Worm (Caenorhabditis elegans): ENCODE measurements around the gene fbxa-154.

Gene fbxa-154

DNA sequence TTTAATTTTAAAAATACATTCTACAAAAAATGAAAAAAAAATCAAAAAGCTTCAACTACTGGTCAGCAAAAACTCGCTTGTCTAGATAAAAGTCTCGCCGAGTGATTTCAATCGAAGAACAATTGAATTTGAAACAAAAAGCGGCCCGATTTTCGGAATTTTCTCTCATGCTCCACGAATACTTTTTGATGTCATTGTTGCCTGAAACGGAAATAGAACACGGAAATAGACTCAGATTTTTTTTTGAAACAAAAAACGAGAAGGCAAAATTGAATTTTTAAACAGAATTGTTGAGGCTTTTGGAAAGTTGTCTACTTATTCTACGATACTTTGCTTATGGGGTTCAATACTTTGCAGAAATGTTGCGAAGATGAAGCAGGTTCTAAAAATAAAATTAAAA lies 41.5 kb downstream of the fbxa-154 start:
- TF ChIP-seq unc-62 (GFP tag; optimal IDR thresholded peaks at IDR 0.05 in 1 of 2) (peak in 1 of 2 experiments; percentile 30), unc-62 (tag; optimal IDR thresholded peaks at IDR 0.05) (no peak), aha-1 (tag) (no peak), fkh-10 (GFP tag; optimal IDR thresholded peaks at IDR 0.05) (peak; percentile 74)

DNA sequence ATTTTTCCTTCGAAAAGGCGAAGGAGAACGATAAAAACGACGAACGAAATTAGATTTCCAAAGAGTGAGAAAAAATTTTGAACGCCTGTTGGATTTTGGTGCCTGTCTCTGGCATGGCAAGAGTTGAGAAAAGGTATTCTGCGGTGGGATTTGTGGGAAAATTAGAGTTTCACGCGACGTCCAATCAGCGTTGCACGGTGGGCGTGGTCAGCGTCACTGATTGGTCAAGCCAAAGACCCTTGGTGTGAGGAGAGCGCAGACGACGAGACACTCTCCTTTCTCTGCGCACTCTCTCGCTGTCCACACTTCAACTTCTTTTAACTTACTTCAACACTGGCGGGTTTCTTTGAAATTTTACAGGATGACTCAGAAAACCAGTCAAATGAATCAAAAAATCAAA lies 42.4 kb downstream of the fbxa-154 start:
- TF ChIP-seq nhr-28 (tag; optimal IDR thresholded peaks at IDR 0.05), result no peak
- TF ChIP-seq ceh-62 (tag; optimal IDR thresholded peaks at IDR 0.05), result no peak
- TF ChIP-seq madf-5 (GFP tag; IDR thresholded peaks at IDR 0.05), result no peak
- TF ChIP-seq Y5F2A.4 (GFP tag; optimal IDR thresholded peaks at IDR 0.05), result no peak
- TF ChIP-seq zip-2 (tag; optimal IDR thresholded peaks at IDR 0.05), result no peak
- no peak for TF ChIP-seq aly-2 (tag; optimal IDR thresholded peaks at IDR 0.05)
- no peak for TF ChIP-seq mxl-3 (GFP tag; optimal IDR thresholded peaks at IDR 0.05)
- TF ChIP-seq lin-39 (tag; optimal IDR thresholded peaks at IDR 0.05), result no peak

ce11 chrV:15559729-15560128 lies 45.2 kb downstream of the fbxa-154 start:
- TF ChIP-seq aha-1 (tag) (peak; percentile 56), unc-62 (GFP tag; optimal IDR thresholded peaks at IDR 0.05 in 1 of 2) (peak in 1 of 2 experiments; percentile 81), unc-62 (tag; optimal IDR thresholded peaks at IDR 0.05) (no peak), nhr-28 (tag; optimal IDR thresholded peaks at IDR 0.05) (no peak)

DNA sequence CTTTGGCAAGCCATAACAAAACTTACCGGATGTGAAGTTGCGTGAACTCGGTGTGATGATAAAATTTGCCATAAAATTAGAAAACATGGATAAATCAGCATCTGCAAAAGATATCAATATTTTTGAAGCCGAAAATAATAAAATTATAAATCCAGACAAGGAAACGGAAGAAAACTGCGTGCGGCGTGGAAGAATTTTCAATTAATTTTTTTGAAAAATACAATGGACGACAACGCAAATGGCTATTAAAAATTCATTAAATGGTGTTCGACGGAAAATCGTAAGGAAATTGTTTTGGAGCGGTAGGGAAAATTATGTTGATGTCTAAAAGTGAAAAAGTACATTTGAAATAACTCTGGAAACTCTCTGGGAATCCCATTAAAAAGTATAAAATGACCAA lies 45.9 kb downstream of the fbxa-154 start, which contains the start of gene acr-18:
TSS of gene acr-18 (minus strand) at position 101 of the 400 bp plus-strand sequence.
- TF ChIP-seq ztf-11 (tag; optimal IDR thresholded peaks at IDR 0.05), result no peak
- no peak for TF ChIP-seq zip-2 (tag; optimal IDR thresholded peaks at IDR 0.05)
- TF ChIP-seq ctbp-1 (GFP tag; IDR thresholded peaks at IDR 0.05), result no peak
- TF ChIP-seq ceh-44 (GFP tag; IDR thresholded peaks at IDR 0.05), result no peak
- TF ChIP-seq hif-1 (tag; optimal IDR thresholded peaks at IDR 0.05), result no peak
- TF ChIP-seq ZK546.5 (tag; optimal IDR thresholded peaks at IDR 0.05), result no peak
- TF ChIP-seq F44E2.7 (GFP tag; IDR thresholded peaks at IDR 0.05), result no peak
- TF ChIP-seq attf-4 (tag; optimal IDR thresholded peaks at IDR 0.05), result no peak
- TF ChIP-seq sdz-12 (GFP tag; optimal IDR thresholded peaks at IDR 0.05), result no peak
- no peak for TF ChIP-seq fkh-10 (GFP tag; optimal IDR thresholded peaks at IDR 0.05)
- no peak for TF ChIP-seq mes-2 (tag; optimal IDR thresholded peaks at IDR 0.05; ENCODE audit: poor library complexity, severe bottlenecking)

ce11 chrV:15553869-15554268 lies 51.1 kb downstream of the fbxa-154 start:
- 0 out of 2 replicates have a peak, but pooled peaks have one; percentile 19 for TF ChIP-seq lin-1 (GFP tag; IDR thresholded peaks at IDR 0.05)
- peak; percentile 68 for TF ChIP-seq mes-2 (tag; optimal IDR thresholded peaks at IDR 0.05; ENCODE audit: poor library complexity, severe bottlenecking)
- peak; percentile 39; the same call in 1 of the 2 replicates for TF ChIP-seq pha-4 (GFP tag; IDR thresholded peaks at IDR 0.05)
- TF ChIP-seq pha-4 (tag; optimal IDR thresholded peaks at IDR 0.05), result no peak
- no peak for TF ChIP-seq lir-3 (tag; optimal IDR thresholded peaks at IDR 0.05)
- TF ChIP-seq saeg-2 (GFP tag; IDR thresholded peaks at IDR 0.05), result no peak
- TF ChIP-seq T20F7.1 (GFP tag; optimal IDR thresholded peaks at IDR 0.05), result no peak
- TF ChIP-seq snpc-1.2 (GFP tag; IDR thresholded peaks at IDR 0.05), result peak; percentile 72; the same call in 1 of the 2 replicates
- TF ChIP-seq D1046.2 (GFP tag; IDR thresholded peaks at IDR 0.05), result peak; percentile 59; the same call in 1 of the 2 replicates
- peak; percentile 63 for TF ChIP-seq arid-1 (GFP tag; conservative IDR thresholded peaks at IDR 0.05)
- peak; percentile 56 for TF ChIP-seq T26A8.4 (GFP tag; IDR thresholded peaks at IDR 0.05)
- no peak for TF ChIP-seq hif-1 (tag; optimal IDR thresholded peaks at IDR 0.05)
- TF ChIP-seq zag-1 (tag; optimal IDR thresholded peaks at IDR 0.05), result no peak
- peak; percentile 11 for TF ChIP-seq hlh-11 (tag; optimal IDR thresholded peaks at IDR 0.05)
- TF ChIP-seq vab-7 (GFP tag; IDR thresholded peaks at IDR 0.05), result 0 out of 2 replicates have a peak, but pooled peaks have one; percentile 37
- peak; percentile 28 for TF ChIP-seq mep-1 (tag; optimal IDR thresholded peaks at IDR 0.05)
- no peak for TF ChIP-seq F10B5.3 (tag; optimal IDR thresholded peaks at IDR 0.05)
- no peak for TF ChIP-seq cey-2 (tag; optimal IDR thresholded peaks at IDR 0.05; ENCODE audit: borderline replicate concordance, insufficient read depth)
- TF ChIP-seq unc-62 (GFP tag; optimal IDR thresholded peaks at IDR 0.05 in 1 of 2), result peak in 1 of 2 experiments; percentile 96
- no peak for TF ChIP-seq unc-62 (tag; optimal IDR thresholded peaks at IDR 0.05)
- TF ChIP-seq nhr-6 (tag; optimal IDR thresholded peaks at IDR 0.05), result peak; percentile 57
- TF ChIP-seq dmd-8 (GFP tag; IDR thresholded peaks at IDR 0.05), result peak; percentile 48; the same call in 1 of the 2 replicates
- 0 out of 2 replicates have a peak, but pooled peaks have one; percentile 9 for TF ChIP-seq nhr-42 (GFP tag; IDR thresholded peaks at IDR 0.05)
- TF ChIP-seq nhr-77 (tag; optimal IDR thresholded peaks at IDR 0.05), result peak; percentile 15
- peak; percentile 22 for TF ChIP-seq spr-1 (tag; optimal IDR thresholded peaks at IDR 0.05)
- peak; percentile 35; the same call in 1 of the 2 replicates for TF ChIP-seq ctbp-1 (GFP tag; IDR thresholded peaks at IDR 0.05)
- peak; percentile 44 for TF ChIP-seq dmd-6 (GFP tag; IDR thresholded peaks at IDR 0.05)
